Fruit fly (Drosophila melanogaster) whole organism, embryonic: Measurements from ENCODE around the gene CG31104.
A peak's percentile ranks its signal among the peaks of the same experiment; 100 is the strongest.

Experiments
- Ada2b ChIP-seq: fragments of 200-800 bp; sonication (Bioruptor generic); IDR thresholded peaks from 2 replicates; pipeline ENCODE4 v1.3.6; 2022; ENCODE audit warnings: missing biosample characterization, missing genetic modification characterization
- Aef1 ChIP-seq: fragments of 200-800 bp; sonication (Bioruptor generic); IDR thresholded peaks from 3 replicates; pipeline ENCODE4 v1.3.6; 2022; ENCODE audit warnings: missing biosample characterization, missing genetic modification characterization
- CG10366 ChIP-seq: fragments of 200-800 bp; sonication (Bioruptor generic); IDR thresholded peaks from 2 replicates; pipeline ENCODE4 v1.3.6; 2022; ENCODE audit warnings: missing biosample characterization, missing genetic modification characterization
- CG12219 ChIP-seq: fragments of 200-800 bp; sonication (Bioruptor generic); optimal IDR thresholded peaks from 3 replicates; lab custom pipeline; 2018; ENCODE audit warnings: missing biosample characterization, mild to moderate bottlenecking, missing genetic modification characterization
- CG13624 ChIP-seq: fragments of 200-800 bp; sonication (Bioruptor generic); optimal IDR thresholded peaks from 2 replicates; lab custom pipeline; 2016; ENCODE audit warnings: missing biosample characterization, missing genetic modification characterization
- CG14965 ChIP-seq: fragments of 200-800 bp; sonication (Bioruptor generic); optimal IDR thresholded peaks from 2 replicates; lab custom pipeline; 2016; ENCODE audit warnings: missing biosample characterization, missing genetic modification characterization, borderline replicate concordance
- CG15011 ChIP-seq: fragments of 200-800 bp; sonication (Bioruptor generic); optimal IDR thresholded peaks from 3 replicates; lab custom pipeline; 2018; ENCODE audit warnings: missing biosample characterization, mild to moderate bottlenecking, missing genetic modification characterization
- CG16863 ChIP-seq: fragments of 200-800 bp; sonication (Bioruptor generic); optimal IDR thresholded peaks from 3 replicates; lab custom pipeline; 2016; ENCODE audit warnings: missing biosample characterization, missing genetic modification characterization
- CG1792 ChIP-seq: fragments of 200-800 bp; sonication (Bioruptor generic); optimal IDR thresholded peaks from 2 replicates; lab custom pipeline; 2016; ENCODE audit warnings: missing biosample characterization, missing genetic modification characterization
- CG31388 ChIP-seq: fragments of 200-800 bp; sonication (Bioruptor generic); optimal IDR thresholded peaks from 2 replicates; lab custom pipeline; 2016; ENCODE audit warnings: missing biosample characterization, missing genetic modification characterization
- CG32532 ChIP-seq: fragments of 200-800 bp; sonication (Bioruptor generic); IDR thresholded peaks from 2 replicates; pipeline ENCODE4 v1.3.6; 2022; ENCODE audit warnings: missing biosample characterization, missing genetic modification characterization
- CG33213 ChIP-seq: fragments of 200-800 bp; sonication (Bioruptor generic); optimal IDR thresholded peaks from 3 replicates; lab custom pipeline; 2016; ENCODE audit warnings: missing biosample characterization, missing genetic modification characterization
- CG4820 ChIP-seq: fragments of 200-800 bp; sonication (Bioruptor generic); optimal IDR thresholded peaks from 3 replicates; lab custom pipeline; 2016; ENCODE audit warnings: missing biosample characterization, missing genetic modification characterization
- CG4854 ChIP-seq: fragments of 200-800 bp; sonication (Bioruptor generic); optimal IDR thresholded peaks from 2 replicates; lab custom pipeline; 2016; ENCODE audit warnings: missing biosample characterization, missing genetic modification characterization, inconsistent platforms
- CG5245 ChIP-seq: fragments of 200-800 bp; sonication (Bioruptor generic); optimal IDR thresholded peaks from 3 replicates; lab custom pipeline; 2016; ENCODE audit warnings: missing biosample characterization, missing genetic modification characterization
- CG6683 ChIP-seq: fragments of 200-800 bp; sonication (Bioruptor generic); optimal IDR thresholded peaks from 2 replicates; lab custom pipeline; 2017; ENCODE audit warnings: missing biosample characterization, mild to moderate bottlenecking, missing genetic modification characterization, missing genetic modification reagents
- CG7372 ChIP-seq: fragments of 200-800 bp; sonication (Bioruptor generic); IDR thresholded peaks from 2 replicates; pipeline ENCODE4 v1.3.6; 2022; ENCODE audit warnings: missing biosample characterization, missing genetic modification characterization
- CG7556 ChIP-seq: fragments of 200-800 bp; sonication (Bioruptor generic); optimal IDR thresholded peaks from 2 replicates; lab custom pipeline; 2017; ENCODE audit warnings: missing biosample characterization, mild to moderate bottlenecking, missing genetic modification characterization
- CG7745 ChIP-seq: fragments of 200-800 bp; sonication (Bioruptor generic); optimal IDR thresholded peaks from 2 replicates; lab custom pipeline; 2018; ENCODE audit warnings: missing biosample characterization, mild to moderate bottlenecking, missing genetic modification characterization, moderate library complexity
- CG7786 ChIP-seq: fragments of 200-800 bp; sonication (Bioruptor generic); optimal IDR thresholded peaks from 2 replicates; lab custom pipeline; 2016; ENCODE audit warnings: missing biosample characterization, missing genetic modification characterization
- CG7987 ChIP-seq: fragments of 200-800 bp; sonication (Bioruptor generic); optimal IDR thresholded peaks from 2 replicates; lab custom pipeline; 2018; ENCODE audit warnings: missing biosample characterization, mild to moderate bottlenecking, missing genetic modification characterization, moderate library complexity
- CG9817 ChIP-seq: fragments of 200-800 bp; sonication (Bioruptor generic); optimal IDR thresholded peaks from 2 replicates; lab custom pipeline; 2018; ENCODE audit warnings: missing biosample characterization, mild to moderate bottlenecking, missing genetic modification characterization, moderate library complexity
- CrebB ChIP-seq: fragments of 200-800 bp; sonication (Bioruptor generic); optimal IDR thresholded peaks from 3 replicates; lab custom pipeline; 2018; ENCODE audit warnings: missing biosample characterization, mild to moderate bottlenecking, missing genetic modification characterization
- Doc2 ChIP-seq: fragments of 200-800 bp; sonication (Bioruptor generic); IDR thresholded peaks from 2 replicates; pipeline ENCODE4 v1.3.6; 2022; ENCODE audit warnings: missing biosample characterization, missing genetic modification characterization
- Eip74EF ChIP-seq, 2 experiments: fragments of 200-800 bp in 1 of 2; fragments of >200 bp in 1 of 2; sonication (Bioruptor generic) in 1 of 2; optimal IDR thresholded peaks; 2 replicates each; lab custom pipeline; 2017 to 2019; ENCODE audit warnings: missing biosample characterization in 2 of 2, missing genetic modification characterization in 2 of 2, mild to moderate bottlenecking in 1 of 2, moderate library complexity in 1 of 2
- Mad ChIP-seq: fragments of 200-800 bp; sonication (Bioruptor generic); optimal IDR thresholded peaks from 2 replicates; lab custom pipeline; 2016; ENCODE audit warnings: missing biosample characterization, missing genetic modification characterization
- Myb ChIP-seq: fragments of 200-800 bp; sonication (Bioruptor generic); optimal IDR thresholded peaks from 2 replicates; lab custom pipeline; 2016; ENCODE audit warnings: missing biosample characterization, missing genetic modification characterization
- NC2β ChIP-seq: fragments of 200-800 bp; sonication (Bioruptor generic); optimal IDR thresholded peaks from 2 replicates; lab custom pipeline; 2016; ENCODE audit warnings: missing biosample characterization, missing genetic modification characterization
- Rfx ChIP-seq: fragments of 200-800 bp; sonication (Bioruptor generic); IDR thresholded peaks from 2 replicates; pipeline ENCODE4 v1.3.6; 2022; ENCODE audit warnings: missing biosample characterization, missing genetic modification characterization
- Scr ChIP-seq: fragments of 200-800 bp; sonication (Bioruptor generic); IDR thresholded peaks from 2 replicates; pipeline ENCODE4 v1.3.6; 2022; ENCODE audit warnings: missing biosample characterization, missing genetic modification characterization; ENCODE audit not compliant: partially characterized antibody
- Sin3A ChIP-seq: fragments of >200 bp; optimal IDR thresholded peaks from 2 replicates; lab custom pipeline; 2018
- ac ChIP-seq: fragments of 200-800 bp; sonication (Bioruptor generic); optimal IDR thresholded peaks from 3 replicates; lab custom pipeline; 2017; ENCODE audit warnings: missing biosample characterization, mild to moderate bottlenecking, missing genetic modification characterization
- ato ChIP-seq: fragments of 200-800 bp; sonication (Bioruptor generic); IDR thresholded peaks from 2 replicates; pipeline ENCODE4 v1.3.6; 2022; ENCODE audit warnings: missing biosample characterization, missing genetic modification characterization; ENCODE audit not compliant: partially characterized antibody
- bigmax ChIP-seq: fragments of 200-800 bp; sonication (Bioruptor generic); optimal IDR thresholded peaks from 2 replicates; lab custom pipeline; 2018; ENCODE audit warnings: missing biosample characterization, mild to moderate bottlenecking, missing genetic modification characterization
- br ChIP-seq: fragments of >200 bp; optimal IDR thresholded peaks from 2 replicates; lab custom pipeline; 2017
- chn ChIP-seq: fragments of 200-800 bp; sonication (Bioruptor generic); optimal IDR thresholded peaks from 2 replicates; lab custom pipeline; 2016; ENCODE audit warnings: missing biosample characterization, missing genetic modification characterization
- fd102C ChIP-seq: fragments of 200-800 bp; sonication (Bioruptor generic); optimal IDR thresholded peaks from 2 replicates; lab custom pipeline; 2018; ENCODE audit warnings: missing biosample characterization, mild to moderate bottlenecking, missing genetic modification characterization, moderate library complexity
- fru ChIP-seq: fragments of >200 bp; optimal IDR thresholded peaks from 2 replicates; lab custom pipeline; 2017
- grau ChIP-seq: fragments of 200-800 bp; optimal IDR thresholded peaks from 3 replicates; lab custom pipeline; 2019; ENCODE audit warnings: missing biosample characterization, mild to moderate bottlenecking, missing genetic modification characterization, moderate library complexity
- hbn ChIP-seq: fragments of 200-800 bp; sonication (Bioruptor generic); IDR thresholded peaks from 2 replicates; pipeline ENCODE4 v1.3.6; 2022; ENCODE audit warnings: missing biosample characterization, missing genetic modification characterization; ENCODE audit not compliant: partially characterized antibody
- jing ChIP-seq: fragments of 200-800 bp; sonication (Bioruptor generic); optimal IDR thresholded peaks from 2 replicates; lab custom pipeline; 2018; ENCODE audit warnings: missing biosample characterization, mild to moderate bottlenecking, missing genetic modification characterization
- klu ChIP-seq: fragments of 200-800 bp; sonication (Bioruptor generic); IDR thresholded peaks from 2 replicates; pipeline ENCODE4 v1.3.6; 2022; ENCODE audit warnings: missing biosample characterization, missing genetic modification characterization
- otp ChIP-seq: fragments of 200-800 bp; sonication (Bioruptor generic); IDR thresholded peaks from 3 replicates; pipeline ENCODE4, ENCODE4 v1.3.6; 2022; ENCODE audit warnings: missing biosample characterization, missing genetic modification characterization
- pnt ChIP-seq: fragments of 200-800 bp; sonication (Bioruptor generic); optimal IDR thresholded peaks from 3 replicates; lab custom pipeline; 2016; ENCODE audit warnings: missing biosample characterization, missing genetic modification characterization
- ranshi ChIP-seq: fragments of 200-800 bp; sonication (Bioruptor generic); IDR thresholded peaks from 2 replicates; pipeline ENCODE4 v1.3.6; 2022; ENCODE audit warnings: missing biosample characterization, missing genetic modification characterization
- row ChIP-seq: fragments of 200-800 bp; sonication (Bioruptor generic); IDR thresholded peaks from 3 replicates; pipeline ENCODE4 v1.3.6; 2022; ENCODE audit warnings: missing biosample characterization, missing genetic modification characterization
- schlank ChIP-seq: fragments of 200-800 bp; sonication (Bioruptor generic); optimal IDR thresholded peaks from 2 replicates; lab custom pipeline; 2018; ENCODE audit warnings: missing biosample characterization, mild to moderate bottlenecking, missing genetic modification characterization
- slou ChIP-seq: fragments of 200-800 bp; sonication (Bioruptor generic); optimal IDR thresholded peaks from 3 replicates; lab custom pipeline; 2016; ENCODE audit warnings: missing biosample characterization, missing genetic modification characterization
- tin ChIP-seq: fragments of 200-800 bp; sonication (Bioruptor generic); optimal IDR thresholded peaks from 3 replicates; lab custom pipeline; 2016; ENCODE audit warnings: missing biosample characterization, missing genetic modification characterization
- tll ChIP-seq, 2 experiments: fragments of 200-800 bp in 1 of 2; fragments of >200 bp in 1 of 2; sonication (Bioruptor generic) in 1 of 2; optimal IDR thresholded peaks; 2 replicates each; lab custom pipeline; 2017 to 2019; ENCODE audit warnings: missing biosample characterization in 2 of 2, missing genetic modification characterization in 2 of 2, mild to moderate bottlenecking in 1 of 2, moderate library complexity in 1 of 2
- usp ChIP-seq: fragments of >200 bp; optimal IDR thresholded peaks from 2 replicates; lab custom pipeline; 2017; ENCODE audit warnings: missing biosample characterization, missing genetic modification characterization
- wor ChIP-seq: fragments of 200-800 bp; sonication (Bioruptor generic); IDR thresholded peaks from 2 replicates; pipeline ENCODE4 v1.3.6; 2022; ENCODE audit warnings: missing biosample characterization, missing genetic modification characterization

CG31104 gene

DNA sequence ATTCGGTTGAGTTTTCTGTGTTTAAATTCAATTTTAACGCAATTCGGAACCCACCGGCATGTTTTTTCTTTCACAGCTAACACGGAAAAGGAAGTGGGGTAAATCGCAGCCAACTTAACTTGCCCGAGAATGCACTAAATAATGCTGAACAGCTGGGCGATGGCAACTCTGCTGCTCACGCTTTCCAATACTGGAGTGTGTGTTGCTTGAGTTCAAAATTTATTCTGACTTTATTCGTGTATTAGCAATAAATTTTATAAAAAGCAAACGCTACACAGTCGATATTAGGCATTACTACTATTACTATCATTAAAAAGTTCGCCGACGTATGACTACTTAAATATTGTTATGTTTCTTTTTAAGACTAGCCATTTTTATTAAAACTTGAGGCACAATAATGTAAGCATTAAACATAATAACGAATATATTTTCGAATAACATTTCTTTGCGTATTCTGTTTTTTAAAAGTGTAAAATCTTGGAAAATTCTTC, 37.8 kb upstream of the CG31104 start, which contains the start of the genes RpS27 and Nup37 (continued):
- TF ChIP-seq chn (GFP tag; lab: Kevin White, UChicago) (peak; percentile 98), Myb (GFP tag; lab: Kevin White, UChicago) (peak; percentile 94), klu (GFP tag; lab: Robert Waterston, UW) (peak; percentile 92), CG6683 (GFP tag; lab: Kevin White, UChicago) (peak; percentile 94), schlank (peak; percentile 99), wor (GFP tag; lab: Robert Waterston, UW) (peak; percentile 74), bigmax (GFP tag; lab: Kevin White, UChicago) (peak; percentile 86), CG4820 (GFP tag; lab: Kevin White, UChicago) (peak; percentile 97), CG31388 (peak; percentile 94), CG10366 (peak; percentile 96), tin (GFP tag; lab: Kevin White, UChicago) (peak; percentile 98), Ada2b (peak; percentile 87), fd102C (GFP tag; lab: Kevin White, UChicago) (peak; percentile 95), NC2β (GFP tag; lab: Kevin White, UChicago) (peak; percentile 100), CG9817 (tag; lab: Kevin White, UChicago) (peak; percentile 99), jing (GFP tag; lab: Kevin White, UChicago) (peak; percentile 94), slou (peak; percentile 97), CG7987 (peak; percentile 100), pnt (GFP tag; lab: Kevin White, UChicago) (peak; percentile 91), Eip74EF (GFP tag; optimal IDR thresholded peaks at IDR 0.05; lab: Kevin White, UChicago) (peak in 1 of 2 experiments; percentile 93), CG16863 (peak; percentile 98), CG7745 (tag; lab: Kevin White, UChicago) (peak; percentile 83), CrebB (tag; lab: Kevin White, UChicago) (peak; percentile 99), hbn (GFP tag; lab: Robert Waterston, UW) (no peak), usp (GFP tag; lab: Kevin White, UChicago) (no peak), Scr (GFP tag; lab: Robert Waterston, UW) (peak; percentile 41; the same call in 1 of the 2 replicates), Sin3A (peak; percentile 64), Aef1 (GFP tag; lab: Robert Waterston, UW) (peak; percentile 95), row (GFP tag; lab: Robert Waterston, UW) (peak; percentile 86), CG12219 (GFP tag; lab: Kevin White, UChicago) (peak; percentile 95), CG13624 (GFP tag; lab: Kevin White, UChicago) (peak; percentile 99), CG33213 (GFP tag; lab: Kevin White, UChicago) (peak; percentile 99), Mad (GFP tag; lab: Kevin White, UChicago) (peak; percentile 99), Rfx (GFP tag; lab: Robert Waterston, UW) (peak; percentile 99), CG7786 (GFP tag; lab: Kevin White, UChicago) (peak; percentile 98), ac (GFP tag; lab: Kevin White, UChicago) (peak; percentile 99), otp (peak; percentile 98), br (lab: Kevin White, UChicago) (no peak), CG15011 (GFP tag; lab: Kevin White, UChicago) (peak; percentile 99), CG14965 (GFP tag; lab: Kevin White, UChicago) (peak; percentile 91), grau (tag; lab: Kevin White, UChicago) (peak; percentile 92), fru (lab: Kevin White, UChicago) (no peak), CG4854 (GFP tag; lab: Kevin White, UChicago) (peak; percentile 98), ranshi (GFP tag; lab: Robert Waterston, UW) (peak; percentile 96), Doc2 (GFP tag; lab: Robert Waterston, UW) (peak; percentile 94), CG32532 (peak; percentile 98), tll (GFP tag; optimal IDR thresholded peaks at IDR 0.05; lab: Kevin White, UChicago) (peak in 1 of 2 experiments; percentile 88), CG5245 (GFP tag; lab: Kevin White, UChicago) (peak; percentile 98), ato (GFP tag; lab: Robert Waterston, UW) (no peak), CG7556 (GFP tag; lab: Kevin White, UChicago) (peak; percentile 93), CG1792 (GFP tag; lab: Kevin White, UChicago) (peak; percentile 98), CG7372 (GFP tag; lab: Robert Waterston, UW) (peak; percentile 94)
